Worm (Caenorhabditis elegans): Measurements from ENCODE around the gene K08E5.1.

The K08E5.1 gene

DNA sequence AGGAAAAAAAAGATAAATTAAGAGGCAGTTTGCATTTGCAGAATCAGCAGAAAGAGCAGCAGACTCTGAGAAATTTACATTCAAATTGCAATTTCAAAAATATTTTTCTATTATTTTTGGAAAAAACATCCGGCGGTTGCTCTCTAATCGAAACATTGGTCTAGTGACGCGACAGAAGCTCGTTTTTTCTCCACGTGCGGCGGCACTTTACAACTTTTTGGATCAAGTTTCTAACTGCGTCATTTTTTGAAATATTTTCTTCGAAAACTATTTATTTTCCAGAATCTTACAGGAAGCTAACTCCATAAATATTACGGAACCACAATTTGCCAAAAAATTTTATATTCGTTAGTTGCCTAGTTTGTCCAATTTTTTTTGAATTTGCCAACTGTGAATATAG lies 3.3 kb upstream of the K08E5.1 start:
- no peak for TF ChIP-seq hlh-15 (tag; optimal IDR thresholded peaks at IDR 0.05)
- TF ChIP-seq ttx-3 (tag; optimal IDR thresholded peaks at IDR 0.05) = no peak
- no peak for TF ChIP-seq ceh-22 (tag; optimal IDR thresholded peaks at IDR 0.05)

DNA sequence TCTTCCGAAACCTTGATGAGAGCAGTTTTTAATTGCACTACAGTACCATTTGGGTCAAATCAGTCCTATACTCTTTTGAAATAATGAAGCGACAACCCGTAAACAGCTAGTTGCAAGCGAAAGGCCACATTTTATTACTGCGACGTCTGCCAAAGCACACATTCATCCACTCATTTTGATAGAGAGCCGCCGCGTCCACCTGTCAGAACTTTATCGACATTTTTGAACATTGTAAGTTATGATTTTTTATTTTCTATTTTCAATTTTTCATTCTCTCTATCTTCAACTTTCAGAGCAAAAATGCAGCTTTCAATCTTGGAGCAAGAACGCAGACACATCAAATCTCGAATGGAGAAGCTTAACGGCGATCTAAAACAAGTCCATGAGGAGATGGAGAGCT lies 5.9 kb downstream of the K08E5.1 start, which contains the start of gene K08E5.6:
Gene K08E5.6 (plus strand): TSS at position 301 of the 400 bp plus-strand sequence.
- TF ChIP-seq madf-2 (tag; optimal IDR thresholded peaks at IDR 0.05) (no peak), ceh-22 (tag; optimal IDR thresholded peaks at IDR 0.05) (no peak), pax-1 (tag; optimal IDR thresholded peaks at IDR 0.05) (no peak), C38D4.7 (GFP tag; optimal IDR thresholded peaks at IDR 0.05) (no peak), nhr-232 (tag; optimal IDR thresholded peaks at IDR 0.05) (no peak), pha-2 (tag; optimal IDR thresholded peaks at IDR 0.05) (no peak), hlh-30 (tag; optimal IDR thresholded peaks at IDR 0.05; ENCODE audit: insufficient read depth) (no peak), lim-6 (tag; optimal IDR thresholded peaks at IDR 0.05) (no peak), eyg-1 (tag; optimal IDR thresholded peaks at IDR 0.05) (no peak), ceh-18 (tag; optimal IDR thresholded peaks at IDR 0.05) (no peak), ref-2 (tag; optimal IDR thresholded peaks at IDR 0.05) (no peak), K02D7.2 (tag; optimal IDR thresholded peaks at IDR 0.05) (no peak), lin-11 (tag; optimal IDR thresholded peaks at IDR 0.05) (no peak), ceh-14 (tag; optimal IDR thresholded peaks at IDR 0.05) (no peak), dve-1 (tag; optimal IDR thresholded peaks at IDR 0.05) (no peak)

DNA sequence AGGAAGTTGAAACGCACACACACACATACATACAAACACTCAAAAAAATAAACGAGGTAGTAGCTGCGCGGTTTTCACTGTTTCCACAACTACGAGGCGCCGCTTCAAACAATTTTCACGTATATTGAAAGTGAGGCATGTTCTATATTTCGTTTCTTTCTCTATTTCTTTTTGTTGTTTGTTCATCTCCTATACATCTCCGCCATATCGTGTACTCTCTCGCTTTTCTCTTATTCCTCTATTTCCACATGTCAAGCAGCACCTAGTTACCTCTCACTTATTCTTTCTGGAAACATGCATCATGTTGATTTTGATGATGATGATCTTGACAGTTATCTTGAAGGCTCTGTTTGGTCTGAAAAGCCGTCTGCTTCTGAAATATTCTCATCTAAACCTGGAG lies 9.8 kb downstream of the K08E5.1 start, which contains the start of gene ZK1128.7:
Gene ZK1128.7 (plus strand): TSS at position 229 of the 400 bp plus-strand sequence.
- TF ChIP-seq ceh-48 (tag; optimal IDR thresholded peaks at IDR 0.05) (no peak), unc-55 (GFP tag; optimal IDR thresholded peaks at IDR 0.05) (peak; percentile 9)

DNA sequence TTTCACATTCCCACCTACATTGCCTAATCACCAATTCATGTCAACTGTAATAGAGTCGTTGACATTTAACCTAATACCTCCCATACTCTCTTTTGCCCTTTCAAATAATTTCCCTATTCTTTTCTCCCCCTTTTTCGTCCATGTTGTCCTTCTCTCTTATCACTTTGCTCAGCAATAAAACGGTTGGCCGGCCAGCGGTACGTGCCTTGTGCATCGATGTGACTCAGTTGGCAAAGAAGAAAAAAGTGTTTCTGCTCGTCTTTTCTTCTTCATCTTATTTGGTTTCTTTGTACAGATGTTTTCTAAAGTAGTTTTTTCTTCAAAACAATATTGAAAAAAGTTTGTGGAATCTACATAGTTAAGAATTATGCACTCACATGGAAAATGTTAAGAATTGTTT lies 12.1 kb downstream of the K08E5.1 start:
- no peak for TF ChIP-seq ceh-34 (tag; optimal IDR thresholded peaks at IDR 0.05)
- TF ChIP-seq ceh-18 (tag; optimal IDR thresholded peaks at IDR 0.05) = no peak
- no peak for TF ChIP-seq unc-86 (tag; optimal IDR thresholded peaks at IDR 0.05)
- TF ChIP-seq sox-4 (tag; optimal IDR thresholded peaks at IDR 0.05) = no peak
- no peak for TF ChIP-seq K02D7.2 (tag; optimal IDR thresholded peaks at IDR 0.05)
- no peak for TF ChIP-seq unc-55 (GFP tag; optimal IDR thresholded peaks at IDR 0.05)
- no peak for TF ChIP-seq pha-2 (tag; optimal IDR thresholded peaks at IDR 0.05)
- TF ChIP-seq lin-11 (tag; optimal IDR thresholded peaks at IDR 0.05) = no peak
- no peak for TF ChIP-seq fkh-6 (tag; optimal IDR thresholded peaks at IDR 0.05)
- no peak for TF ChIP-seq odd-2 (tag; optimal IDR thresholded peaks at IDR 0.05)
- no peak for TF ChIP-seq ets-4 (tag; optimal IDR thresholded peaks at IDR 0.05)
- TF ChIP-seq che-1 (tag; optimal IDR thresholded peaks at IDR 0.05) = no peak
- no peak for TF ChIP-seq nhr-232 (tag; optimal IDR thresholded peaks at IDR 0.05)
- TF ChIP-seq ceh-48 (tag; optimal IDR thresholded peaks at IDR 0.05) = no peak
- TF ChIP-seq nhr-11 (tag; optimal IDR thresholded peaks at IDR 0.05) = no peak
- TF ChIP-seq ceh-14 (tag; optimal IDR thresholded peaks at IDR 0.05) = no peak
- TF ChIP-seq hlh-8 (tag; optimal IDR thresholded peaks at IDR 0.05) = no peak
- TF ChIP-seq sox-2 (GFP tag; IDR thresholded peaks at IDR 0.05) = no peak
- TF ChIP-seq tbx-2 (tag; optimal IDR thresholded peaks at IDR 0.05) = no peak
- TF ChIP-seq ama-1 (optimal IDR thresholded peaks at IDR 0.05) = no peak

DNA sequence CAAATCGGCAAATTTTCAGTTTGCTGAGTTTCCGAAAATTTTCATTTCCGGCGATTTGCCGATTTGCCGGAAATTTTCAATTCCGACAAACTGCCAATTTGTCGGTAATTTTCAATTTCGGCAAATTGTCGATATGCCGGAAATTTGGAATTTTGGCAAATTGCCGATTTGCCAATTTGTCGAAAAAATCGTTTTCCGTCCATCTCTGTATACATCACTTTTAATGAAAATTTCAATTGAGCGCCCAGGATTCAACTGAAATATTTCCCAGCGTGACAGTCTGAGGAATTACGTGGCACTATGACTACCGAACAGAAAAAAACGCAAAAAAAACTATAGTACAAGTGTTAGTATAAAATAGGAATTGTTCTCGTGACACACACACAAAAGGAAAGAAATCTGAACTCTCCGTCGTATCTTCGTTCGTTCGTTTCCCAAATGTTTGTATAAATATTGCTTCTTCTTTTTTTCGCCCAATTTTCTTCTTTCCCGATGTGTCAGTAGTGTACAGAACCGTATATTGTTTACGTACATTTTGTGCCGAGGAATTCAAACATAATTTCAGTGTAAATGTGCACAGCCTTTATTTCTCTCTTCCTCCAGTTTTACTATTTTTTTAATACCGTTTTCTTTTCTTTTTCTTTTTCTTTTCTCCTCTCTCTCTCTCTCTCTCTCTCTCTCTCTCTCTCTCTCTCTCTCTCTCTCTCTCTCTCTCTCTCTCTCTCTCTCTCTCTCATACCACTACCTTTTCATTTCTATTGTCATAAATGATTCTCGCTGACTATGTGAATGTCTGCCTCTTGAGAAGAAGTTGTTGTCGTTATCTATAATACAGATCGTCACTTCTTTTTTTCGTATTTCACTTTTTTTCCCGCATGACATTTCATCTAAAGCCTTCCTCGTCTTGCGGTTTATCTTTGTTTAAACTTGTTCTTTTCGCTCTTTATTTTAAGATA lies 13.8 kb downstream of the K08E5.1 start:
- TF ChIP-seq dve-1 (tag; optimal IDR thresholded peaks at IDR 0.05) (peak; percentile 15), ceh-2 (tag; optimal IDR thresholded peaks at IDR 0.05) (no peak)
